Worm (Caenorhabditis elegans) whole organism, L4/young adult: ENCODE data around the gene mltn-6.

Experiments used
- W03F9.2 ChIP-seq: fragments of 150-350 bp; optimal IDR thresholded peaks from 2 replicates; lab custom pipeline; 2014; ENCODE audit warnings: missing biosample characterization, missing genetic modification characterization
- dao-5 ChIP-seq: sonication (generic microtip); optimal IDR thresholded peaks from 2 replicates; lab custom pipeline; 2016; ENCODE audit warnings: missing genotype, missing genetic modification characterization, moderate library complexity, missing compliant biosample characterization

- TF ChIP-seq W03F9.2, result no peak
- TF ChIP-seq dao-5 (tag; lab: Kevin White, UChicago), result no peak
These were observed 4.7 kb upstream of the mltn-6 start for ce11 chrV:360068-360467.
